Fruit fly (Drosophila melanogaster) S2 (cell line): Measurements from ENCODE around the gene CG9922.

ENCODE experiments used
- CG8478 ChIP-seq: fragments of >200 bp; optimal IDR thresholded peaks from 2 replicates; lab custom pipeline; 2018
- CTCF ChIP-seq, 2 experiments: fragments of >200 bp; optimal IDR thresholded peaks; 2 replicates each; lab custom pipeline; 2018

DNA sequence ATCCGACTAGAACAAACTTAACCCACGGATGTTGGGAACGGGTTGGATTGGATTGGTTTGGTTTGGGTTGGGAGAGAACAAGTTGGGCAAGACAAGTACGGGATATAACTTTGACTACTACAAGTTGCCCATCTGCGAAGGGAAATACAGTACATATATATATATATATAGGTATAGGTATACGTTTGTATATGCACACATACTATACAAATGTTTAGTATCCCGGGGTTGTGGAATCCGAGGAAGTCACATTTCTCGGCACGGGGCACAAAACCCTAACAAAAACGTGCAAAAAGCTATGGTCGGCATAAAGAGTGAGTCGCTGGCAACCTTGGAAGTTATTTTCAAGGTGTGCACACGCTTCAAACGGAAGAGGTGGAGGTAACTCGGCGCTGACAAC, 32.4 kb downstream of the CG9922 start:
- TF ChIP-seq CG8478 (lab: Kevin White, UChicago) (no peak), CTCF (optimal IDR thresholded peaks at IDR 0.05; lab: Kevin White, UChicago) (no peak)
